Fruit fly (Drosophila melanogaster) whole organism, embryonic: ENCODE data around the gene CG10338.

Experiments used
- Ada2b ChIP-seq: fragments of 200-800 bp; sonication (Bioruptor generic); IDR thresholded peaks from 2 replicates; pipeline ENCODE4 v1.3.6; 2022; ENCODE audit warnings: missing biosample characterization, missing genetic modification characterization
- Antp ChIP-seq: fragments of 200-800 bp; sonication (Bioruptor generic); optimal IDR thresholded peaks from 3 replicates; lab custom pipeline; 2016; ENCODE audit warnings: missing biosample characterization, missing genetic modification characterization
- B-H2 ChIP-seq: fragments of 200-800 bp; sonication (Bioruptor generic); optimal IDR thresholded peaks from 2 replicates; lab custom pipeline; 2018; ENCODE audit warnings: missing biosample characterization, mild to moderate bottlenecking, missing genetic modification characterization
- BtbVII ChIP-seq: fragments of 200-800 bp; sonication (Bioruptor generic); optimal IDR thresholded peaks from 3 replicates; lab custom pipeline; 2017; ENCODE audit warnings: missing biosample characterization, mild to moderate bottlenecking, missing genetic modification characterization
- CG12104 ChIP-seq: fragments of 200-800 bp; sonication (Bioruptor generic); optimal IDR thresholded peaks from 3 replicates; lab custom pipeline; 2016; ENCODE audit warnings: missing biosample characterization, missing genetic modification characterization
- CG12744 ChIP-seq: fragments of 200-800 bp; sonication (Bioruptor generic); optimal IDR thresholded peaks from 2 replicates; lab custom pipeline; 2016; ENCODE audit warnings: missing biosample characterization, missing genetic modification characterization
- CG14441 ChIP-seq: fragments of 200-800 bp; sonication (Bioruptor generic); IDR thresholded peaks from 2 replicates; pipeline ENCODE4 v1.3.6; 2022; ENCODE audit warnings: missing biosample characterization, missing genetic modification characterization
- CG15601 ChIP-seq: fragments of 200-800 bp; sonication (Bioruptor generic); optimal IDR thresholded peaks from 3 replicates; lab custom pipeline; 2019; ENCODE audit warnings: missing biosample characterization, mild to moderate bottlenecking, missing genetic modification characterization, moderate library complexity
- CG1603 ChIP-seq: fragments of 200-800 bp; sonication (Bioruptor generic); optimal IDR thresholded peaks from 2 replicates; lab custom pipeline; 2019; ENCODE audit warnings: missing biosample characterization, mild to moderate bottlenecking, missing genetic modification characterization, moderate library complexity
- CG16863 ChIP-seq: fragments of 200-800 bp; sonication (Bioruptor generic); optimal IDR thresholded peaks from 3 replicates; lab custom pipeline; 2016; ENCODE audit warnings: missing biosample characterization, missing genetic modification characterization
- CG18764 ChIP-seq: fragments of 200-800 bp; sonication (Bioruptor generic); optimal IDR thresholded peaks from 3 replicates; lab custom pipeline; 2016; ENCODE audit warnings: missing biosample characterization, missing genetic modification characterization
- CG2120 ChIP-seq: fragments of 200-800 bp; sonication (Bioruptor generic); optimal IDR thresholded peaks from 3 replicates; lab custom pipeline; 2016; ENCODE audit warnings: missing biosample characterization, missing genetic modification characterization
- CG2712 ChIP-seq: fragments of 200-800 bp; optimal IDR thresholded peaks from 3 replicates; lab custom pipeline; 2019; ENCODE audit warnings: missing biosample characterization, mild to moderate bottlenecking, missing genetic modification characterization, moderate library complexity
- CG31441 ChIP-seq: fragments of 200-800 bp; sonication (Bioruptor generic); IDR thresholded peaks from 2 replicates; pipeline ENCODE4 v1.3.6; 2022; ENCODE audit warnings: missing biosample characterization, missing genetic modification characterization
- CG4820 ChIP-seq: fragments of 200-800 bp; sonication (Bioruptor generic); optimal IDR thresholded peaks from 3 replicates; lab custom pipeline; 2016; ENCODE audit warnings: missing biosample characterization, missing genetic modification characterization
- CG7839 ChIP-seq: fragments of 200-800 bp; sonication (Bioruptor generic); optimal IDR thresholded peaks from 3 replicates; lab custom pipeline; 2018; ENCODE audit warnings: missing biosample characterization, mild to moderate bottlenecking, missing genetic modification characterization, moderate library complexity
- CG8089 ChIP-seq: fragments of 200-800 bp; sonication (Bioruptor generic); optimal IDR thresholded peaks from 3 replicates; lab custom pipeline; 2016; ENCODE audit warnings: missing biosample characterization, missing genetic modification characterization
- CG8388 ChIP-seq: fragments of 200-800 bp; sonication (Bioruptor generic); optimal IDR thresholded peaks from 2 replicates; lab custom pipeline; 2019; ENCODE audit warnings: missing biosample characterization, mild to moderate bottlenecking, missing genetic modification characterization, moderate library complexity
- CG9932 ChIP-seq: fragments of 200-800 bp; sonication (Bioruptor generic); IDR thresholded peaks from 2 replicates; pipeline ENCODE4 v1.3.6; 2022; ENCODE audit warnings: missing biosample characterization, missing genetic modification characterization
- Chrac-16 ChIP-seq: fragments of 200-800 bp; sonication (Bioruptor generic); optimal IDR thresholded peaks from 3 replicates; lab custom pipeline; 2016; ENCODE audit warnings: missing biosample characterization, missing genetic modification characterization
- Dip3 ChIP-seq: fragments of 200-800 bp; sonication (Bioruptor generic); optimal IDR thresholded peaks from 3 replicates; lab custom pipeline; 2016; ENCODE audit warnings: missing biosample characterization, missing genetic modification characterization
- Doc2 ChIP-seq: fragments of 200-800 bp; sonication (Bioruptor generic); IDR thresholded peaks from 2 replicates; pipeline ENCODE4 v1.3.6; 2022; ENCODE audit warnings: missing biosample characterization, missing genetic modification characterization
- Fer1 ChIP-seq: fragments of 200-800 bp; sonication (Bioruptor generic); optimal IDR thresholded peaks from 2 replicates; lab custom pipeline; 2017; ENCODE audit warnings: missing biosample characterization, mild to moderate bottlenecking, missing genetic modification characterization
- Fer3 ChIP-seq: fragments of 200-800 bp; sonication (Bioruptor generic); optimal IDR thresholded peaks from 2 replicates; lab custom pipeline; 2018; ENCODE audit warnings: missing biosample characterization, mild to moderate bottlenecking, missing genetic modification characterization, moderate library complexity
- Hr3 ChIP-seq: fragments of 200-800 bp; sonication (Bioruptor generic); optimal IDR thresholded peaks from 3 replicates; lab custom pipeline; 2016; ENCODE audit warnings: missing biosample characterization, missing genetic modification characterization
- Max ChIP-seq: fragments of 200-800 bp; sonication (Bioruptor generic); optimal IDR thresholded peaks from 2 replicates; lab custom pipeline; 2016; ENCODE audit warnings: missing biosample characterization, mild to moderate bottlenecking, missing genetic modification characterization
- NfI ChIP-seq: fragments of 200-800 bp; sonication (Bioruptor generic); optimal IDR thresholded peaks from 3 replicates; lab custom pipeline; 2018; ENCODE audit warnings: missing biosample characterization, mild to moderate bottlenecking, missing genetic modification characterization, moderate library complexity
- PHDP ChIP-seq: fragments of 200-800 bp; sonication (Bioruptor generic); optimal IDR thresholded peaks from 3 replicates; lab custom pipeline; 2018; ENCODE audit warnings: missing biosample characterization, mild to moderate bottlenecking, missing genetic modification characterization, moderate library complexity
- Pdp1 ChIP-seq, 2 experiments: fragments of 200-800 bp; sonication (Bioruptor generic); optimal IDR thresholded peaks; 3 replicates each; lab custom pipeline; 2016; ENCODE audit warnings: missing biosample characterization in 2 of 2, missing genetic modification characterization in 2 of 2, mild to moderate bottlenecking in 1 of 2, moderate library complexity in 1 of 2
- Rfx ChIP-seq: fragments of 200-800 bp; sonication (Bioruptor generic); IDR thresholded peaks from 2 replicates; pipeline ENCODE4 v1.3.6; 2022; ENCODE audit warnings: missing biosample characterization, missing genetic modification characterization
- Xbp1 ChIP-seq: fragments of 200-800 bp; sonication (Bioruptor generic); optimal IDR thresholded peaks from 3 replicates; lab custom pipeline; 2016; ENCODE audit warnings: missing biosample characterization, mild to moderate bottlenecking, missing genetic modification characterization
- Xrp1 ChIP-seq: fragments of 200-800 bp; sonication (Bioruptor generic); IDR thresholded peaks from 2 replicates; pipeline ENCODE4 v1.3.6; 2022; ENCODE audit warnings: missing biosample characterization, missing genetic modification characterization
- ato ChIP-seq: fragments of 200-800 bp; sonication (Bioruptor generic); IDR thresholded peaks from 2 replicates; pipeline ENCODE4 v1.3.6; 2022; ENCODE audit warnings: missing biosample characterization, missing genetic modification characterization; ENCODE audit not compliant: partially characterized antibody
- az2 ChIP-seq: fragments of 200-800 bp; sonication (Bioruptor generic); optimal IDR thresholded peaks from 3 replicates; lab custom pipeline; 2016; ENCODE audit warnings: missing biosample characterization, missing genetic modification characterization
- caup ChIP-seq: fragments of 200-800 bp; sonication (Bioruptor generic); optimal IDR thresholded peaks from 3 replicates; lab custom pipeline; 2017; ENCODE audit warnings: missing biosample characterization, mild to moderate bottlenecking, missing genetic modification characterization, moderate library complexity; ENCODE audit not compliant: severe bottlenecking
- cwo ChIP-seq: fragments of 200-800 bp; sonication (Bioruptor generic); optimal IDR thresholded peaks from 3 replicates; lab custom pipeline; 2017; ENCODE audit warnings: missing biosample characterization, missing genetic modification characterization, mild to moderate bottlenecking, moderate library complexity, missing genetic modification reagents
- dimm ChIP-seq: fragments of 200-800 bp; sonication (Bioruptor generic); IDR thresholded peaks from 2 replicates; pipeline ENCODE4 v1.3.6; 2022; ENCODE audit warnings: missing biosample characterization, missing genetic modification characterization
- eve ChIP-seq, 2 experiments: fragments of >200 bp; optimal IDR thresholded peaks; 2 replicates each; lab custom pipeline; 2017; ENCODE audit warnings: missing biosample characterization in 2 of 2, missing genetic modification characterization in 2 of 2
- gem ChIP-seq: fragments of 200-800 bp; sonication (Bioruptor generic); optimal IDR thresholded peaks from 2 replicates; lab custom pipeline; 2019; ENCODE audit warnings: missing biosample characterization, mild to moderate bottlenecking, missing genetic modification characterization, moderate library complexity
- her ChIP-seq: fragments of 200-800 bp; sonication (Bioruptor generic); optimal IDR thresholded peaks from 2 replicates; lab custom pipeline; 2016; ENCODE audit warnings: missing biosample characterization, missing genetic modification characterization
- hkb ChIP-seq, 2 experiments: fragments of 200-800 bp in 1 of 2; fragments of >200 bp in 1 of 2; sonication (Bioruptor generic) in 1 of 2; IDR thresholded peaks in 1 of 2; optimal IDR thresholded peaks in 1 of 2; 2 replicates each; pipeline versions ENCODE4 v1.3.6 to Lab custom; 2017 to 2022; ENCODE audit warnings: missing biosample characterization in 1 of 2, missing genetic modification characterization in 1 of 2
- ind ChIP-seq: fragments of 200-800 bp; sonication (Bioruptor generic); optimal IDR thresholded peaks from 3 replicates; lab custom pipeline; 2016; ENCODE audit warnings: missing biosample characterization, missing genetic modification characterization
- lab ChIP-seq: fragments of 200-800 bp; sonication (Bioruptor generic); optimal IDR thresholded peaks from 3 replicates; lab custom pipeline; 2017; ENCODE audit warnings: missing biosample characterization, missing genetic modification characterization, mild to moderate bottlenecking, moderate library complexity, missing genetic modification reagents
- mam ChIP-seq: fragments of 200-800 bp; sonication (Bioruptor generic); optimal IDR thresholded peaks from 3 replicates; lab custom pipeline; 2016; ENCODE audit warnings: missing biosample characterization, missing genetic modification characterization
- nerfin-1 ChIP-seq: fragments of 200-800 bp; sonication (Bioruptor generic); optimal IDR thresholded peaks from 3 replicates; lab custom pipeline; 2019; ENCODE audit warnings: missing biosample characterization, mild to moderate bottlenecking, missing genetic modification characterization, moderate library complexity
- pb ChIP-seq: fragments of 200-800 bp; sonication (Bioruptor generic); optimal IDR thresholded peaks from 3 replicates; lab custom pipeline; 2016; ENCODE audit warnings: missing biosample characterization, missing genetic modification characterization
- sens ChIP-seq: fragments of 200-800 bp; sonication (Bioruptor generic); peaks from one replicate; lab custom pipeline; 2016; ENCODE audit warnings: missing biosample characterization, missing genetic modification characterization
- unpg ChIP-seq: fragments of 200-800 bp; sonication (Bioruptor generic); optimal IDR thresholded peaks from 3 replicates; lab custom pipeline; 2018; ENCODE audit warnings: missing biosample characterization, mild to moderate bottlenecking, missing genetic modification characterization, moderate library complexity
- vfl ChIP-seq: fragments of 200-800 bp; sonication (Bioruptor generic); optimal IDR thresholded peaks from 2 replicates; lab custom pipeline; 2016; ENCODE audit warnings: missing biosample characterization, missing genetic modification characterization
- vvl ChIP-seq: fragments of 200-800 bp; sonication (Bioruptor generic); IDR thresholded peaks from 2 replicates; pipeline ENCODE4 v1.3.6; 2022; ENCODE audit warnings: missing biosample characterization, missing genetic modification characterization
- z ChIP-seq: fragments of 200-800 bp; sonication (Bioruptor generic); IDR thresholded peaks from 3 replicates; pipeline ENCODE4 v1.3.6; 2022; ENCODE audit warnings: missing biosample characterization, missing genetic modification characterization

The CG10338 gene

dm6 chr2L:18707844-18708238 is 12.4 kb downstream of the CG10338 start (continued):
- TF ChIP-seq CG2712 (tag; lab: Kevin White, UChicago), result peak; percentile 4
- TF ChIP-seq Chrac-16 (GFP tag; lab: Kevin White, UChicago), result peak; percentile 10
- TF ChIP-seq cwo (GFP tag; lab: Kevin White, UChicago), result peak; percentile 53
- peak; percentile 85 for TF ChIP-seq sens (GFP tag; lab: Kevin White, UChicago)
- peak; percentile 26 for TF ChIP-seq nerfin-1 (tag; lab: Kevin White, UChicago)
- no peak for TF ChIP-seq CG18764 (GFP tag; lab: Kevin White, UChicago)
- no peak for TF ChIP-seq unpg (GFP tag; lab: Kevin White, UChicago)
- TF ChIP-seq CG12104 (GFP tag; lab: Kevin White, UChicago), result no peak
- TF ChIP-seq vfl (GFP tag; lab: Kevin White, UChicago), result peak; percentile 16
- peak; percentile 4 for TF ChIP-seq Dip3
- peak; percentile 56; the same call in 1 of the 2 replicates for TF ChIP-seq Rfx (GFP tag; lab: Robert Waterston, UW)
- TF ChIP-seq CG12744 (GFP tag; lab: Kevin White, UChicago), result no peak
- no peak for TF ChIP-seq z (GFP tag; lab: Robert Waterston, UW)
- no peak for TF ChIP-seq CG31441
- no peak for TF ChIP-seq pb (GFP tag; lab: Kevin White, UChicago)
- TF ChIP-seq Doc2 (GFP tag; lab: Robert Waterston, UW), result no peak
- TF ChIP-seq lab (GFP tag; lab: Kevin White, UChicago), result peak; percentile 13
- TF ChIP-seq CG4820 (GFP tag; lab: Kevin White, UChicago), result no peak
- TF ChIP-seq Xbp1 (GFP tag; lab: Kevin White, UChicago), result peak; percentile 12
- peak; percentile 3 for TF ChIP-seq Antp (GFP tag; lab: Kevin White, UChicago)
- TF ChIP-seq Fer3, result peak; percentile 28
- peak; percentile 31; the same call in 1 of the 2 replicates for TF ChIP-seq Xrp1 (GFP tag; lab: Robert Waterston, UW)
- peak; percentile 34; the same call in 1 of the 2 replicates for TF ChIP-seq Ada2b (GFP tag; lab: Robert Waterston, UW)
- peak; percentile 44 for TF ChIP-seq CG8388 (GFP tag; lab: Kevin White, UChicago)
- TF ChIP-seq gem (tag; lab: Kevin White, UChicago), result peak; percentile 43
- TF ChIP-seq vvl (GFP tag; lab: Robert Waterston, UW), result peak; percentile 59
- peak; percentile 40 for TF ChIP-seq az2 (GFP tag; lab: Kevin White, UChicago)
- no peak for TF ChIP-seq BtbVII (GFP tag; lab: Kevin White, UChicago)
- no peak for TF ChIP-seq CG15601 (tag; lab: Kevin White, UChicago)
- TF ChIP-seq B-H2 (GFP tag; lab: Kevin White, UChicago), result no peak
- TF ChIP-seq Fer1 (GFP tag; lab: Kevin White, UChicago), result peak; percentile 20
- TF ChIP-seq hkb (optimal IDR thresholded peaks at IDR 0.05; lab: Kevin White, UChicago), result no peak
- TF ChIP-seq hkb (GFP tag; IDR thresholded peaks at IDR 0.05; lab: Robert Waterston, UW), result peak; percentile 45; the same call in 1 of the 2 replicates
- peak; percentile 24 for TF ChIP-seq caup (GFP tag; lab: Kevin White, UChicago)
- TF ChIP-seq her (GFP tag; lab: Kevin White, UChicago), result no peak
- peak; percentile 44 for TF ChIP-seq mam (GFP tag; lab: Kevin White, UChicago)
- TF ChIP-seq PHDP, result peak; percentile 39
- TF ChIP-seq Max (GFP tag; lab: Kevin White, UChicago), result peak; percentile 38
- TF ChIP-seq CG1603, result peak; percentile 10
- TF ChIP-seq CG9932 (GFP tag; lab: Robert Waterston, UW), result peak; percentile 53
- TF ChIP-seq CG14441 (GFP tag; lab: Robert Waterston, UW), result peak; percentile 42; the same call in 1 of the 2 replicates
- no peak for TF ChIP-seq eve (GFP tag; optimal IDR thresholded peaks at IDR 0.05; lab: Kevin White, UChicago)
- peak; percentile 23 for TF ChIP-seq Hr3 (GFP tag; lab: Kevin White, UChicago)
- TF ChIP-seq ind (GFP tag; lab: Kevin White, UChicago), result peak; percentile 33
- peak in 1 of 2 experiments; percentile 13 for TF ChIP-seq Pdp1 (GFP tag; optimal IDR thresholded peaks at IDR 0.05; lab: Kevin White, UChicago)
- no peak for TF ChIP-seq CG8089
- TF ChIP-seq NfI (GFP tag; lab: Kevin White, UChicago), result peak; percentile 18
- TF ChIP-seq CG16863, result peak; percentile 20
- peak; percentile 19 for TF ChIP-seq CG7839 (tag; lab: Kevin White, UChicago)
- TF ChIP-seq CG2120 (GFP tag; lab: Kevin White, UChicago), result peak; percentile 70
- no peak for TF ChIP-seq ato (GFP tag; lab: Robert Waterston, UW)
- TF ChIP-seq dimm (GFP tag; lab: Robert Waterston, UW), result no peak
